Fruit fly (Drosophila melanogaster) whole organism, embryonic: ENCODE measurements around the gene pes.

ENCODE experiments used
- CG15479 ChIP-seq: fragments of 200-800 bp; sonication (Bioruptor generic); optimal IDR thresholded peaks from 3 replicates; lab custom pipeline; 2019; ENCODE audit warnings: missing biosample characterization, mild to moderate bottlenecking, missing genetic modification characterization, moderate library complexity
- CG6272 ChIP-seq: fragments of 200-800 bp; sonication (Bioruptor generic); IDR thresholded peaks from 2 replicates; pipeline ENCODE4 v1.3.6; 2022; ENCODE audit warnings: missing biosample characterization, missing genetic modification characterization
- HLH4C ChIP-seq: fragments of 200-800 bp; sonication (Bioruptor generic); IDR thresholded peaks from 3 replicates; pipeline ENCODE4 v1.3.6; 2022; ENCODE audit warnings: missing biosample characterization, missing genetic modification characterization; ENCODE audit not compliant: partially characterized antibody
- Nf-YB ChIP-seq: fragments of 200-800 bp; sonication (Bioruptor generic); optimal IDR thresholded peaks from 3 replicates; lab custom pipeline; 2019; ENCODE audit warnings: missing biosample characterization, mild to moderate bottlenecking, missing genetic modification characterization, moderate library complexity

DNA sequence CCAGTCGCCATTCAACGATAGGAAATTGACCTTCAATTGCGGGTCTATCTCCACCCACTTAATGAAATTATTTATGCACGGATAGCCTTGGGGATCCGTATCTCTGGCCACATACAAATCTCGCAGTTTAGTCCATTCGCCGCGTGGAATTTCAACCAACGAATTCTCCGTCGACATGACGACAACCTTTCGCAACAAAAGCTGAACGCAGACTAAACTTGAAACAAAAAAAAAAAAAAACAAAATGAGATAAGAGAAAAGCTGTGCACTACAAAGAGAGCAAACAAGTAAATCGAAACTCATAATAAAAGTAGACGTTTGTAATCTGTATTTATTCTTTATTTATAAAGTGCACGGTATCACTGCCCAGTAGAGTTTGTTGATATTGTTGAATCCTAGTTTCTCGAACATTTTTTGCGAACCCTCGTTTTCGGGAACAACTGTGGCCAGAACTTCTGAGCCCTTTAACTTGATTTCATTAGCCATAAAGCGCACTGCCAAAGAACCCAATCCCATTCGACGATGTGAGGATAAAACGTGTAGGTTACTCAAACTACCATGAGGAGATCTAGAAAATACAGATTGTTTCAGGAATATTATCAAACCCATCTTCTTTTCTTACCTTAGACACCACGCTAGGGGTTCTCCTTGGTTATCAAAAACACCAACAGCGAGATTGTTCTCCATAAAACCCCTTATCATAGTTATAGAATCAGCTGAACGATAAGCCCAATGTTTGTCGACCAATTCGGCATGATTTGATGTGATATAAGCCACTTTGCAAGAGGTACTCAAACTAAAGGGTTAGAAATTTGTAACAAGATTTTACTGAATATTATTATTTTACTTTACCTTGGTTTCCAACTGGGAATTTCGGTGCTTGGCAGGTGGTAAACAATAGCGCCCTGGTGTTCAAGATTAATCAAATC is 15.6 kb upstream of the pes start, which contains the start of gene CG12560:
- no peak for TF ChIP-seq Nf-YB (GFP tag; lab: Kevin White, UChicago)
- no peak for TF ChIP-seq CG15479 (GFP tag; lab: Kevin White, UChicago)
- TF ChIP-seq HLH4C, result no peak
- no peak for TF ChIP-seq CG6272
